Fruit fly (Drosophila melanogaster) whole organism, embryonic: ENCODE measurements around the gene corto.

ENCODE experiments used
- Atf3 ChIP-seq: fragments of 200-800 bp; sonication (Bioruptor generic); optimal IDR thresholded peaks from 3 replicates; lab custom pipeline; 2016; ENCODE audit warnings: missing biosample characterization, missing genetic modification characterization
- Bdp1 ChIP-seq: fragments of 200-800 bp; sonication (Bioruptor generic); optimal IDR thresholded peaks from 3 replicates; lab custom pipeline; 2016; ENCODE audit warnings: missing biosample characterization, missing genetic modification characterization
- CG1024 ChIP-seq: fragments of 200-800 bp; sonication (Bioruptor generic); IDR thresholded peaks from 2 replicates; pipeline ENCODE4 v1.3.6; 2022; ENCODE audit warnings: missing biosample characterization, missing genetic modification characterization
- CG10274 ChIP-seq: fragments of 200-800 bp; sonication (Bioruptor generic); optimal IDR thresholded peaks from 3 replicates; lab custom pipeline; 2017; ENCODE audit warnings: missing biosample characterization, mild to moderate bottlenecking, missing genetic modification characterization
- CG12236 ChIP-seq: fragments of 200-800 bp; sonication (Bioruptor generic); optimal IDR thresholded peaks from 2 replicates; lab custom pipeline; 2016; ENCODE audit warnings: missing biosample characterization, missing genetic modification characterization
- CG15073 ChIP-seq: fragments of 200-800 bp; sonication (Bioruptor generic); optimal IDR thresholded peaks from 2 replicates; lab custom pipeline; 2016; ENCODE audit warnings: missing biosample characterization, missing genetic modification characterization
- CG1603 ChIP-seq: fragments of 200-800 bp; sonication (Bioruptor generic); optimal IDR thresholded peaks from 2 replicates; lab custom pipeline; 2019; ENCODE audit warnings: missing biosample characterization, mild to moderate bottlenecking, missing genetic modification characterization, moderate library complexity
- CG2712 ChIP-seq: fragments of 200-800 bp; optimal IDR thresholded peaks from 3 replicates; lab custom pipeline; 2019; ENCODE audit warnings: missing biosample characterization, mild to moderate bottlenecking, missing genetic modification characterization, moderate library complexity
- CG31365 ChIP-seq: fragments of 200-800 bp; sonication (Bioruptor generic); optimal IDR thresholded peaks from 2 replicates; lab custom pipeline; 2018; ENCODE audit warnings: missing biosample characterization, mild to moderate bottlenecking, missing genetic modification characterization
- CG32532 ChIP-seq: fragments of 200-800 bp; sonication (Bioruptor generic); IDR thresholded peaks from 2 replicates; pipeline ENCODE4 v1.3.6; 2022; ENCODE audit warnings: missing biosample characterization, missing genetic modification characterization
- CG4404 ChIP-seq: fragments of 200-800 bp; sonication (Bioruptor generic); IDR thresholded peaks from 2 replicates; pipeline ENCODE4 v1.3.6; 2022; ENCODE audit warnings: missing biosample characterization, missing genetic modification characterization
- CG6683 ChIP-seq: fragments of 200-800 bp; sonication (Bioruptor generic); optimal IDR thresholded peaks from 2 replicates; lab custom pipeline; 2017; ENCODE audit warnings: missing biosample characterization, mild to moderate bottlenecking, missing genetic modification characterization, missing genetic modification reagents
- CG7271 ChIP-seq: fragments of 200-800 bp; sonication (Bioruptor generic); optimal IDR thresholded peaks from 2 replicates; lab custom pipeline; 2018; ENCODE audit warnings: missing biosample characterization, mild to moderate bottlenecking, missing genetic modification characterization, moderate library complexity
- CG7928 ChIP-seq: fragments of 200-800 bp; sonication (Bioruptor generic); optimal IDR thresholded peaks from 2 replicates; lab custom pipeline; 2017; ENCODE audit warnings: missing biosample characterization, mild to moderate bottlenecking, missing genetic modification characterization
- CG9609 ChIP-seq: fragments of 200-800 bp; sonication (Bioruptor generic); optimal IDR thresholded peaks from 3 replicates; lab custom pipeline; 2016; ENCODE audit warnings: missing biosample characterization, missing genetic modification characterization
- CG9797 ChIP-seq: fragments of 200-800 bp; sonication (Bioruptor generic); optimal IDR thresholded peaks from 3 replicates; lab custom pipeline; 2018; ENCODE audit warnings: missing biosample characterization, mild to moderate bottlenecking, missing genetic modification characterization
- Dip2 ChIP-seq: fragments of 200-800 bp; sonication (Bioruptor generic); IDR thresholded peaks from 2 replicates; pipeline ENCODE4 v1.3.6; 2022; ENCODE audit warnings: missing biosample characterization, missing genetic modification characterization
- Dll ChIP-seq: fragments of 200-800 bp; sonication (Bioruptor generic); IDR thresholded peaks from 4 replicates; pipeline ENCODE4 v1.3.6; 2022; ENCODE audit warnings: missing biosample characterization, missing genetic modification characterization; ENCODE audit not compliant: partially characterized antibody
- Fer1 ChIP-seq: fragments of 200-800 bp; sonication (Bioruptor generic); optimal IDR thresholded peaks from 2 replicates; lab custom pipeline; 2017; ENCODE audit warnings: missing biosample characterization, mild to moderate bottlenecking, missing genetic modification characterization
- Hr51 ChIP-seq, 2 experiments: fragments of 200-800 bp; sonication (Bioruptor generic); optimal IDR thresholded peaks; 2 replicates in 1 of 2; 3 replicates in 1 of 2; lab custom pipeline; 2016 to 2018; ENCODE audit warnings: missing biosample characterization in 2 of 2, missing genetic modification characterization in 2 of 2, mild to moderate bottlenecking in 1 of 2, moderate library complexity in 1 of 2
- Hsf ChIP-seq: fragments of 200-800 bp; sonication (Bioruptor generic); optimal IDR thresholded peaks from 3 replicates; lab custom pipeline; 2016; ENCODE audit warnings: missing biosample characterization, missing genetic modification characterization
- Mad ChIP-seq: fragments of 200-800 bp; sonication (Bioruptor generic); optimal IDR thresholded peaks from 2 replicates; lab custom pipeline; 2016; ENCODE audit warnings: missing biosample characterization, missing genetic modification characterization
- Opbp ChIP-seq: fragments of 200-800 bp; sonication (Bioruptor generic); IDR thresholded peaks from 3 replicates; pipeline ENCODE4 v1.3.6; 2022; ENCODE audit warnings: missing biosample characterization, missing genetic modification characterization; ENCODE audit not compliant: partially characterized antibody
- Rfx ChIP-seq: fragments of 200-800 bp; sonication (Bioruptor generic); IDR thresholded peaks from 2 replicates; pipeline ENCODE4 v1.3.6; 2022; ENCODE audit warnings: missing biosample characterization, missing genetic modification characterization
- Rx ChIP-seq: fragments of 200-800 bp; sonication (Bioruptor generic); IDR thresholded peaks from 2 replicates; pipeline ENCODE4 v1.3.6; 2022; ENCODE audit warnings: missing biosample characterization, missing genetic modification characterization
- Stat92E ChIP-seq, 3 experiments: fragments of >200 bp in 2 of 3; fragments of 200-800 bp in 1 of 3; sonication (Bioruptor generic) in 1 of 3; optimal IDR thresholded peaks; 2 replicates each; lab custom pipeline; 2017 to 2019; ENCODE audit warnings: missing biosample characterization in 3 of 3, missing genetic modification characterization in 3 of 3, mild to moderate bottlenecking in 1 of 3, moderate library complexity in 1 of 3
- caup ChIP-seq: fragments of 200-800 bp; sonication (Bioruptor generic); optimal IDR thresholded peaks from 3 replicates; lab custom pipeline; 2017; ENCODE audit warnings: missing biosample characterization, mild to moderate bottlenecking, missing genetic modification characterization, moderate library complexity; ENCODE audit not compliant: severe bottlenecking
- crc ChIP-seq: fragments of 200-800 bp; sonication (Bioruptor generic); optimal IDR thresholded peaks from 2 replicates; lab custom pipeline; 2016; ENCODE audit warnings: missing biosample characterization, missing genetic modification characterization
- dpn ChIP-seq, 2 experiments: fragments of 200-800 bp; sonication (Bioruptor generic); optimal IDR thresholded peaks; 3 replicates each; lab custom pipeline; 2016; ENCODE audit warnings: missing biosample characterization in 2 of 2, missing genetic modification characterization in 2 of 2
- fd64A ChIP-seq: fragments of 200-800 bp; sonication (Bioruptor generic); optimal IDR thresholded peaks from 3 replicates; lab custom pipeline; 2018; ENCODE audit warnings: missing biosample characterization, mild to moderate bottlenecking, missing genetic modification characterization
- gcm2 ChIP-seq: fragments of 200-800 bp; sonication (Bioruptor generic); optimal IDR thresholded peaks from 2 replicates; lab custom pipeline; 2016; ENCODE audit warnings: missing biosample characterization, missing genetic modification characterization
- gro ChIP-seq: fragments of 200-800 bp; sonication (Bioruptor generic); optimal IDR thresholded peaks from 2 replicates; lab custom pipeline; 2016; ENCODE audit warnings: missing biosample characterization, missing genetic modification characterization
- gsb-n ChIP-seq: fragments of 200-800 bp; sonication (Bioruptor generic); optimal IDR thresholded peaks from 3 replicates; lab custom pipeline; 2018; ENCODE audit warnings: missing biosample characterization, mild to moderate bottlenecking, missing genetic modification characterization
- lov ChIP-seq, 2 experiments: fragments of 200-800 bp in 1 of 2; fragments of >200 bp in 1 of 2; sonication (Bioruptor generic) in 1 of 2; IDR thresholded peaks in 1 of 2; optimal IDR thresholded peaks in 1 of 2; 2 replicates in 1 of 2; 3 replicates in 1 of 2; pipeline versions ENCODE4 v1.3.6 to Lab custom; 2017 to 2022; ENCODE audit warnings: missing biosample characterization in 1 of 2, missing genetic modification characterization in 1 of 2
- nom ChIP-seq: fragments of 200-800 bp; sonication (Bioruptor generic); optimal IDR thresholded peaks from 2 replicates; lab custom pipeline; 2017; ENCODE audit warnings: missing biosample characterization, missing genetic modification characterization, mild to moderate bottlenecking, moderate library complexity, missing genetic modification reagents
- odd ChIP-seq: fragments of 200-800 bp; sonication (Bioruptor generic); optimal IDR thresholded peaks from 2 replicates; lab custom pipeline; 2017; ENCODE audit warnings: missing biosample characterization, mild to moderate bottlenecking, missing genetic modification characterization
- org-1 ChIP-seq: fragments of 200-800 bp; sonication (Bioruptor generic); optimal IDR thresholded peaks from 2 replicates; lab custom pipeline; 2017; ENCODE audit warnings: missing biosample characterization, missing genetic modification characterization
- schlank ChIP-seq: fragments of 200-800 bp; sonication (Bioruptor generic); optimal IDR thresholded peaks from 2 replicates; lab custom pipeline; 2018; ENCODE audit warnings: missing biosample characterization, mild to moderate bottlenecking, missing genetic modification characterization
- so ChIP-seq: fragments of 200-800 bp; sonication (Bioruptor generic); IDR thresholded peaks from 3 replicates; pipeline ENCODE4 v1.3.6; 2022; ENCODE audit warnings: missing biosample characterization, missing genetic modification characterization
- stc ChIP-seq: fragments of 200-800 bp; sonication (Bioruptor generic); IDR thresholded peaks from 2 replicates; pipeline ENCODE4 v1.3.6; 2022; ENCODE audit warnings: missing biosample characterization, missing genetic modification characterization
- sug ChIP-seq: fragments of 200-800 bp; optimal IDR thresholded peaks from 2 replicates; lab custom pipeline; 2019; ENCODE audit warnings: missing biosample characterization, mild to moderate bottlenecking, missing genetic modification characterization, moderate library complexity
- tap ChIP-seq: fragments of 200-800 bp; optimal IDR thresholded peaks from 3 replicates; lab custom pipeline; 2019; ENCODE audit warnings: missing biosample characterization, mild to moderate bottlenecking, missing genetic modification characterization, moderate library complexity
- tgo ChIP-seq: fragments of 200-800 bp; sonication (Bioruptor generic); IDR thresholded peaks from 3 replicates; pipeline ENCODE4 v1.3.6; 2022; ENCODE audit warnings: missing biosample characterization, missing genetic modification characterization
- tup ChIP-seq: fragments of 200-800 bp; sonication (Bioruptor generic); optimal IDR thresholded peaks from 2 replicates; lab custom pipeline; 2016; ENCODE audit warnings: missing biosample characterization, mild to moderate bottlenecking, missing genetic modification characterization, moderate library complexity
- wor ChIP-seq: fragments of 200-800 bp; sonication (Bioruptor generic); IDR thresholded peaks from 2 replicates; pipeline ENCODE4 v1.3.6; 2022; ENCODE audit warnings: missing biosample characterization, missing genetic modification characterization

Gene corto

DNA sequence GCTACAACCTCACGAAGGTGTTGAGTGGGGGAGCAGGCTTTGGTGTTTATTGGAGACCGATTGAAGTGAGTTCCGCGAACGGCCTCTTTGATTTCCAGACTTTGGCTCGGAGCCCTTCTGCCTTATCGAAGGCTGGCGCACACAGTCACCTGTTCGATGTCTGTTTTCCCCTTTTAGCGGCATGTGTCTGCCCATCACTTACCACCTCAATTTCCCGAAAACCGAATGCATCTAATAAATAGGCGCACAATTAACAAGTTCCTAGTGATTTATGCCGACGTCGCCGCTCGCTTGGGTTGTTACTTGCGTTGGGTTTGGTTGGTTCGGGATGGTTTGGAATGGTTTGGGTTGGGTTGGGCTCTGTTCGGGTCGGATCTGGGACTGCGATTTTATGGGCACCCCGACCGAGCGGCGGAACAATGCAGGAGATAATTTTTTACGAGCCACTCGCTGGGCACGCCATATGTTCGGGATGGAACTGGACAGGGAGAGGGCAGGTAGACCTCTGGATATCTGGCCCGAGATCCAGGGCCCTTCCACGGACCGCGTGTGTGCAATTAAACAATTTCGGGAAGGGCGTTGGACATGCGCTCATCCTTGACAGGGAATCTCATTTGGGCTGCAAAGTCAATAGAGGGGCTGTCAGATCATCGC, 22.8 kb upstream of the corto start (continued):
- TF ChIP-seq dpn (GFP tag; optimal IDR thresholded peaks at IDR 0.05; lab: Kevin White, UChicago) (no peak), CG7928 (GFP tag; lab: Kevin White, UChicago) (no peak)

DNA sequence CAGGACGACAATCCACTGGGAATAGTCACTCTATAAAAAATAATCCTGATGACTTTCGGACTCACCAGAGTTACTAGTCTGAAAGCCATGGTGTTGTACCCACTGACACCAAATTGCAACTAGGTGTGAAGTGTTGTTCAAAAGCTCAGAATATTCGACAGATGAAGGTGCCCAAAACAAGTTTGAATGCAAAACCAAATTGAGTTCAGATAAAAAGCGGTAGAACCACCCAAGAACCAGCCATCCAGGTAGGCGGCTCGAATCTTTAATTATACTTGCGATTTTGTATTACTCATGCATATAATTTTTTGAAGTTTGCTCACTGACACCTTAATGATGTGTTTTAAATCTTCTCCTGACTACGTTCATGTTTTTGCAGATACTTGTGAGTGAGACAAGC, 22.2 kb upstream of the corto start, which contains the start of gene CG43131:
Gene CG43131 (minus strand): TSS at position 101 of the 400 bp plus-strand sequence.
- TF ChIP-seq Dll (GFP tag; lab: Robert Waterston, UW) (no peak), CG10274 (GFP tag; lab: Kevin White, UChicago) (no peak), caup (GFP tag; lab: Kevin White, UChicago) (no peak), gsb-n (tag; lab: Kevin White, UChicago) (no peak), CG15073 (GFP tag; lab: Kevin White, UChicago) (no peak), CG2712 (tag; lab: Kevin White, UChicago) (no peak), Dip2 (GFP tag; lab: Robert Waterston, UW) (no peak), odd (GFP tag; lab: Kevin White, UChicago) (no peak), CG9797 (no peak), gro (GFP tag; lab: Kevin White, UChicago) (no peak), CG4404 (GFP tag; lab: Robert Waterston, UW) (no peak), CG7271 (tag; lab: Kevin White, UChicago) (no peak), CG1603 (tag; lab: Kevin White, UChicago) (no peak), wor (GFP tag; lab: Robert Waterston, UW) (no peak)
- TF ChIP-seq, all 482 proteins: peak for 0

DNA sequence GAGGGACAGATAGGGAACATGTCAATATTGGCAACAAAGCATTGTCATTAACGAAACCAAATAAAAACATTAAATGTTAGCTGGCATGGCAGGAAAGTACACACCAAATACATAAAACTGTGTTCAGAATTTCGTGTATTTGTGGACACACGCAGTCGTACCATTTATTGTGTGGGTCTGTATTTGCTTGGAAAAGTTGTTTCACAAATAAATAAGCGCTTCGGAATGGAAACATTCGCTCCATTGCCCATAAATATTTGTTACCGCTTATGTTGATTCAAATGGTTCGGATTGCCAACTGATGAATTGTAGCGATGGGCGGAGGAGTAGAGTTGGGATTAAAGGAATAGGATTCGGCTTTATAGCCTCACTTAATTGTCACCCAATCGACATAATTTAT, 21.2 kb upstream of the corto start:
- TF ChIP-seq Opbp (GFP tag; lab: Robert Waterston, UW) (no peak), org-1 (peak; percentile 88), CG1024 (GFP tag; lab: Robert Waterston, UW) (peak; percentile 36; the same call in 1 of the 2 replicates), tap (tag; lab: Kevin White, UChicago) (peak; percentile 70), gcm2 (peak; percentile 79), Fer1 (GFP tag; lab: Kevin White, UChicago) (peak; percentile 92), Stat92E (GFP tag; optimal IDR thresholded peaks at IDR 0.05; lab: Kevin White, UChicago) (peak in 1 of 3 experiments; percentile 83), CG12236 (GFP tag; lab: Kevin White, UChicago) (peak; percentile 95), stc (GFP tag; lab: Robert Waterston, UW) (peak; percentile 42; the same call in 1 of the 2 replicates), Rx (GFP tag; lab: Robert Waterston, UW) (no peak), CG6683 (peak; percentile 85), Hr51 (GFP tag; optimal IDR thresholded peaks at IDR 0.05; lab: Kevin White, UChicago) (peak; percentile 33 to 85), schlank (tag; lab: Kevin White, UChicago) (peak; percentile 89), CG9609 (GFP tag; lab: Kevin White, UChicago) (peak; percentile 73), crc (GFP tag; lab: Kevin White, UChicago) (peak; percentile 81), nom (no peak), so (GFP tag; lab: Robert Waterston, UW) (peak; percentile 81; the same call in 2 of the 3 replicates), Bdp1 (GFP tag; lab: Kevin White, UChicago) (peak; percentile 81), Hsf (GFP tag; lab: Kevin White, UChicago) (peak; percentile 63), Mad (GFP tag; lab: Kevin White, UChicago) (peak; percentile 60), CG31365 (tag; lab: Kevin White, UChicago) (peak; percentile 82), tup (GFP tag; lab: Kevin White, UChicago) (peak; percentile 89), Rfx (GFP tag; lab: Robert Waterston, UW) (peak; percentile 73), lov (optimal IDR thresholded peaks at IDR 0.05; lab: Kevin White, UChicago) (no peak), lov (GFP tag; IDR thresholded peaks at IDR 0.05; lab: Robert Waterston, UW) (peak; percentile 88; the same call in 2 of the 3 replicates), tgo (GFP tag; lab: Robert Waterston, UW) (peak; percentile 40; the same call in 2 of the 3 replicates), sug (tag; lab: Kevin White, UChicago) (peak; percentile 68), Atf3 (GFP tag; lab: Kevin White, UChicago) (peak; percentile 69), CG32532 (GFP tag; lab: Robert Waterston, UW) (peak; percentile 26; the same call in 1 of the 2 replicates), fd64A (GFP tag; lab: Kevin White, UChicago) (peak; percentile 94)
